Fruit fly (Drosophila melanogaster) whole organism, embryonic: Measurements from ENCODE around the gene CG6738.

Source experiments
- Abd-B ChIP-seq: fragments of 200-800 bp; sonication (Bioruptor generic); optimal IDR thresholded peaks from 2 replicates; lab custom pipeline; 2018; ENCODE audit warnings: missing biosample characterization, mild to moderate bottlenecking, missing genetic modification characterization, moderate library complexity
- Ada2b ChIP-seq: fragments of 200-800 bp; sonication (Bioruptor generic); IDR thresholded peaks from 2 replicates; pipeline ENCODE4 v1.3.6; 2022; ENCODE audit warnings: missing biosample characterization, missing genetic modification characterization
- CG10267 ChIP-seq: fragments of 200-800 bp; sonication (Bioruptor generic); optimal IDR thresholded peaks from 2 replicates; lab custom pipeline; 2018; ENCODE audit warnings: missing biosample characterization, mild to moderate bottlenecking, missing genetic modification characterization, moderate library complexity
- CG10366 ChIP-seq: fragments of 200-800 bp; sonication (Bioruptor generic); IDR thresholded peaks from 2 replicates; pipeline ENCODE4 v1.3.6; 2022; ENCODE audit warnings: missing biosample characterization, missing genetic modification characterization
- CG12071 ChIP-seq: fragments of 200-800 bp; sonication (Bioruptor generic); optimal IDR thresholded peaks from 3 replicates; lab custom pipeline; 2018; ENCODE audit warnings: missing biosample characterization, mild to moderate bottlenecking, missing genetic modification characterization
- CG12219 ChIP-seq: fragments of 200-800 bp; sonication (Bioruptor generic); optimal IDR thresholded peaks from 3 replicates; lab custom pipeline; 2018; ENCODE audit warnings: missing biosample characterization, mild to moderate bottlenecking, missing genetic modification characterization
- CG12769 ChIP-seq: fragments of 200-800 bp; sonication (Bioruptor generic); optimal IDR thresholded peaks from 2 replicates; lab custom pipeline; 2019; ENCODE audit warnings: missing biosample characterization, mild to moderate bottlenecking, missing genetic modification characterization, moderate library complexity
- CG14441 ChIP-seq: fragments of 200-800 bp; sonication (Bioruptor generic); IDR thresholded peaks from 2 replicates; pipeline ENCODE4 v1.3.6; 2022; ENCODE audit warnings: missing biosample characterization, missing genetic modification characterization
- CG16779 ChIP-seq: fragments of 200-800 bp; sonication (Bioruptor generic); IDR thresholded peaks from 2 replicates; pipeline ENCODE4 v1.3.6; 2022; ENCODE audit warnings: missing biosample characterization, missing genetic modification characterization
- CG18599 ChIP-seq: fragments of 200-800 bp; sonication (Bioruptor generic); optimal IDR thresholded peaks from 3 replicates; lab custom pipeline; 2017; ENCODE audit warnings: missing biosample characterization, missing genetic modification characterization, mild to moderate bottlenecking, moderate library complexity, missing genetic modification reagents
- CG30403 ChIP-seq: fragments of 200-800 bp; sonication (Bioruptor generic); optimal IDR thresholded peaks from 3 replicates; lab custom pipeline; 2016; ENCODE audit warnings: missing biosample characterization, missing genetic modification characterization
- CG32532 ChIP-seq: fragments of 200-800 bp; sonication (Bioruptor generic); IDR thresholded peaks from 2 replicates; pipeline ENCODE4 v1.3.6; 2022; ENCODE audit warnings: missing biosample characterization, missing genetic modification characterization
- CG32772 ChIP-seq: fragments of 200-800 bp; sonication (Bioruptor generic); IDR thresholded peaks from 2 replicates; pipeline ENCODE4 v1.3.6; 2022; ENCODE audit warnings: missing biosample characterization, missing genetic modification characterization
- CG34422 ChIP-seq: fragments of 200-800 bp; sonication (Bioruptor generic); IDR thresholded peaks from 3 replicates; pipeline ENCODE4 v1.3.6; 2022; ENCODE audit warnings: missing biosample characterization, missing genetic modification characterization
- CG3847 ChIP-seq: fragments of 200-800 bp; sonication (Bioruptor generic); IDR thresholded peaks from 2 replicates; pipeline ENCODE4 v1.3.6; 2022; ENCODE audit warnings: missing biosample characterization, missing genetic modification characterization
- CG6254 ChIP-seq: fragments of 200-800 bp; sonication (Bioruptor generic); optimal IDR thresholded peaks from 3 replicates; lab custom pipeline; 2017; ENCODE audit warnings: mild to moderate bottlenecking, missing biosample characterization, missing genetic modification reagents, missing genetic modification characterization
- CG6272 ChIP-seq: fragments of 200-800 bp; sonication (Bioruptor generic); IDR thresholded peaks from 2 replicates; pipeline ENCODE4 v1.3.6; 2022; ENCODE audit warnings: missing biosample characterization, missing genetic modification characterization
- CG6765 ChIP-seq: fragments of 200-800 bp; sonication (Bioruptor generic); optimal IDR thresholded peaks from 3 replicates; lab custom pipeline; 2017; ENCODE audit warnings: missing biosample characterization, mild to moderate bottlenecking, missing genetic modification characterization
- CG6813 ChIP-seq: fragments of 200-800 bp; sonication (Bioruptor generic); optimal IDR thresholded peaks from 2 replicates; lab custom pipeline; 2017; ENCODE audit warnings: missing biosample characterization, missing genetic modification characterization, mild to moderate bottlenecking, moderate library complexity, missing genetic modification reagents
- CG7556 ChIP-seq: fragments of 200-800 bp; sonication (Bioruptor generic); optimal IDR thresholded peaks from 2 replicates; lab custom pipeline; 2017; ENCODE audit warnings: missing biosample characterization, mild to moderate bottlenecking, missing genetic modification characterization
- CG8290 ChIP-seq, 3 experiments: fragments of 200-800 bp; sonication (Bioruptor generic); optimal IDR thresholded peaks; 2 replicates each; lab custom pipeline; 2016 to 2019; ENCODE audit warnings: missing biosample characterization in 3 of 3, missing genetic modification characterization in 3 of 3, mild to moderate bottlenecking in 2 of 3, moderate library complexity in 1 of 3
- Dbx ChIP-seq: fragments of 200-800 bp; sonication (Bioruptor generic); IDR thresholded peaks from 3 replicates; pipeline ENCODE4 v1.3.6; 2022; ENCODE audit warnings: missing biosample characterization, missing genetic modification characterization
- E2f1 ChIP-seq: fragments of 200-800 bp; sonication (Bioruptor generic); IDR thresholded peaks from 2 replicates; pipeline ENCODE4 v1.3.6; 2022; ENCODE audit warnings: missing biosample characterization, missing genetic modification characterization
- Eip74EF ChIP-seq, 2 experiments: fragments of 200-800 bp in 1 of 2; fragments of >200 bp in 1 of 2; sonication (Bioruptor generic) in 1 of 2; optimal IDR thresholded peaks; 2 replicates each; lab custom pipeline; 2017 to 2019; ENCODE audit warnings: missing biosample characterization in 2 of 2, missing genetic modification characterization in 2 of 2, mild to moderate bottlenecking in 1 of 2, moderate library complexity in 1 of 2
- Ets65A ChIP-seq: fragments of 200-800 bp; sonication (Bioruptor generic); peaks from one replicate; lab custom pipeline; 2016; ENCODE audit warnings: missing biosample characterization, missing genetic modification characterization
- GATAe ChIP-seq: fragments of 200-800 bp; sonication (Bioruptor generic); conservative IDR thresholded peaks from 2 replicates; pipeline ENCODE4 v1.3.6; 2022; ENCODE audit warnings: missing biosample characterization, missing genetic modification characterization
- Hey ChIP-seq: fragments of 200-800 bp; sonication (Bioruptor generic); optimal IDR thresholded peaks from 3 replicates; lab custom pipeline; 2018; ENCODE audit warnings: missing biosample characterization, mild to moderate bottlenecking, missing genetic modification characterization
- Hmr ChIP-seq: fragments of 200-800 bp; sonication (Bioruptor generic); optimal IDR thresholded peaks from 3 replicates; lab custom pipeline; 2017; ENCODE audit warnings: mild to moderate bottlenecking, missing biosample characterization, missing genetic modification reagents, missing genetic modification characterization
- Med ChIP-seq: fragments of 200-800 bp; sonication (Bioruptor generic); peaks from one replicate; lab custom pipeline; 2016; ENCODE audit warnings: missing biosample characterization, missing genetic modification characterization, mild to moderate bottlenecking, inconsistent platforms, moderate library complexity
- Mes4 ChIP-seq: fragments of 200-800 bp; sonication (Bioruptor generic); optimal IDR thresholded peaks from 2 replicates; lab custom pipeline; 2016; ENCODE audit warnings: missing biosample characterization, missing genetic modification characterization
- NC2α ChIP-seq: fragments of 200-800 bp; sonication (Bioruptor generic); optimal IDR thresholded peaks from 2 replicates; lab custom pipeline; 2016; ENCODE audit warnings: missing biosample characterization, missing genetic modification characterization
- Rfx ChIP-seq: fragments of 200-800 bp; sonication (Bioruptor generic); IDR thresholded peaks from 2 replicates; pipeline ENCODE4 v1.3.6; 2022; ENCODE audit warnings: missing biosample characterization, missing genetic modification characterization
- chinmo ChIP-seq: fragments of 200-800 bp; sonication (Bioruptor generic); IDR thresholded peaks from 4 replicates; pipeline ENCODE4 v1.3.6; 2022; ENCODE audit warnings: missing biosample characterization, missing genetic modification characterization; ENCODE audit not compliant: partially characterized antibody
- crol ChIP-seq: fragments of 200-800 bp; sonication (Bioruptor generic); IDR thresholded peaks from 2 replicates; pipeline ENCODE4 v1.3.6; 2022; ENCODE audit warnings: missing biosample characterization, missing genetic modification characterization
- dpn ChIP-seq, 2 experiments: fragments of 200-800 bp; sonication (Bioruptor generic); optimal IDR thresholded peaks; 3 replicates each; lab custom pipeline; 2016; ENCODE audit warnings: missing biosample characterization in 2 of 2, missing genetic modification characterization in 2 of 2
- gem ChIP-seq: fragments of 200-800 bp; sonication (Bioruptor generic); optimal IDR thresholded peaks from 2 replicates; lab custom pipeline; 2019; ENCODE audit warnings: missing biosample characterization, mild to moderate bottlenecking, missing genetic modification characterization, moderate library complexity
- ind ChIP-seq: fragments of 200-800 bp; sonication (Bioruptor generic); optimal IDR thresholded peaks from 3 replicates; lab custom pipeline; 2016; ENCODE audit warnings: missing biosample characterization, missing genetic modification characterization
- lab ChIP-seq: fragments of 200-800 bp; sonication (Bioruptor generic); optimal IDR thresholded peaks from 3 replicates; lab custom pipeline; 2017; ENCODE audit warnings: missing biosample characterization, missing genetic modification characterization, mild to moderate bottlenecking, moderate library complexity, missing genetic modification reagents
- mam ChIP-seq: fragments of 200-800 bp; sonication (Bioruptor generic); optimal IDR thresholded peaks from 3 replicates; lab custom pipeline; 2016; ENCODE audit warnings: missing biosample characterization, missing genetic modification characterization
- mirr ChIP-seq: fragments of 200-800 bp; sonication (Bioruptor generic); optimal IDR thresholded peaks from 3 replicates; lab custom pipeline; 2018; ENCODE audit warnings: missing biosample characterization, mild to moderate bottlenecking, missing genetic modification characterization
- nom ChIP-seq: fragments of 200-800 bp; sonication (Bioruptor generic); optimal IDR thresholded peaks from 2 replicates; lab custom pipeline; 2017; ENCODE audit warnings: missing biosample characterization, missing genetic modification characterization, mild to moderate bottlenecking, moderate library complexity, missing genetic modification reagents
- row ChIP-seq: fragments of 200-800 bp; sonication (Bioruptor generic); IDR thresholded peaks from 3 replicates; pipeline ENCODE4 v1.3.6; 2022; ENCODE audit warnings: missing biosample characterization, missing genetic modification characterization
- sima ChIP-seq: fragments of 200-800 bp; sonication (Bioruptor generic); optimal IDR thresholded peaks from 2 replicates; lab custom pipeline; 2016; ENCODE audit warnings: missing biosample characterization, missing genetic modification characterization
- slbo ChIP-seq: fragments of 200-800 bp; sonication (Bioruptor generic); IDR thresholded peaks from 2 replicates; pipeline ENCODE4 v1.3.6; 2022; ENCODE audit warnings: missing biosample characterization, missing genetic modification characterization
- slp2 ChIP-seq: fragments of 200-800 bp; sonication (Bioruptor generic); optimal IDR thresholded peaks from 2 replicates; lab custom pipeline; 2016; ENCODE audit warnings: missing biosample characterization, missing genetic modification characterization
- zf30C ChIP-seq: fragments of 200-800 bp; sonication (Bioruptor generic); optimal IDR thresholded peaks from 3 replicates; lab custom pipeline; 2018; ENCODE audit warnings: missing biosample characterization, mild to moderate bottlenecking, missing genetic modification characterization

CG6738 gene

dm6 chr3R:23138992-23139633, 39.8 kb downstream of the CG6738 start (continued):
- TF ChIP-seq Mes4 (GFP tag; lab: Kevin White, UChicago) (no peak), nom (GFP tag; lab: Kevin White, UChicago) (no peak), slp2 (GFP tag; lab: Kevin White, UChicago) (no peak), mirr (GFP tag; lab: Kevin White, UChicago) (peak; percentile 71), Eip74EF (GFP tag; optimal IDR thresholded peaks at IDR 0.05; lab: Kevin White, UChicago) (peak in 1 of 2 experiments; percentile 30), CG12219 (GFP tag; lab: Kevin White, UChicago) (peak; percentile 2), CG6254 (GFP tag; lab: Kevin White, UChicago) (no peak), CG6765 (GFP tag; lab: Kevin White, UChicago) (no peak), CG12071 (GFP tag; lab: Kevin White, UChicago) (peak; percentile 46)
- TF ChIP-seq, all 482 proteins: peak for 32

DNA sequence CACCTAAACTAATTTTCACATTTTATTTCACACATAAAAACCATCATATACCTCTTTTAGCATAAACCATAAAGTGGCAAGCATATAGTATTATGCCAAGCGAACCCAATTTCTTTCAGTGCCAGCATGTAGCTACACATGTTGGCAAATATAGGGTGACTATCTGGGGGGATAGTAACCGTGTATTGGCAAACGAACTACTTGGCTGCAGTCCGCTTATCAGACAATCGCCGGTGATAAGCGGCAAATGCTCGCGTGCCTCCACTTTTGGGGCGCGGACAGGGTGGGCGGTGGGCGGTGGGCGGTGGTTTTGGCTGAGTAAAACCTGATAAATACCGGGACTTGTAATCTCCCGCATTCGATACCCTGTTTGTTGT, 40.3 kb downstream of the CG6738 start:
- TF ChIP-seq Ada2b (GFP tag; lab: Robert Waterston, UW), result no peak
- TF ChIP-seq mam (GFP tag; lab: Kevin White, UChicago), result peak; percentile 2
- TF ChIP-seq Hey (tag; lab: Kevin White, UChicago), result peak; percentile 79
- TF ChIP-seq ind, result peak; percentile 6
- peak; percentile 38; the same call in 1 of the 2 replicates for TF ChIP-seq CG10366 (GFP tag; lab: Robert Waterston, UW)
- TF ChIP-seq gem (tag; lab: Kevin White, UChicago), result peak; percentile 19
- 0 out of 3 replicates have a peak, but pooled peaks have one; percentile 33 for TF ChIP-seq CG34422
- peak; percentile 7; the same call in 1 of the 2 replicates for TF ChIP-seq Rfx
- TF ChIP-seq CG16779 (GFP tag; lab: Robert Waterston, UW), result no peak
- 0 out of 2 replicates have a peak, but pooled peaks have one; percentile 16 for TF ChIP-seq E2f1 (GFP tag; lab: Robert Waterston, UW)
- peak; percentile 36 for TF ChIP-seq CG12769 (tag; lab: Kevin White, UChicago)
- TF ChIP-seq CG3847, result 0 out of 2 replicates have a peak, but pooled peaks have one; percentile 17
- TF ChIP-seq CG32772 (GFP tag; lab: Robert Waterston, UW), result 0 out of 2 replicates have a peak, but pooled peaks have one; percentile 10
- peak; percentile 90 for TF ChIP-seq mirr (GFP tag; lab: Kevin White, UChicago)
- peak; percentile 25 for TF ChIP-seq lab (GFP tag; lab: Kevin White, UChicago)
- 0 out of 2 replicates have a peak, but pooled peaks have one; percentile 8 for TF ChIP-seq CG32532 (GFP tag; lab: Robert Waterston, UW)
- peak; percentile 10 for TF ChIP-seq CG30403 (GFP tag; lab: Kevin White, UChicago)
- TF ChIP-seq CG8290 (GFP tag; optimal IDR thresholded peaks at IDR 0.05; lab: Kevin White, UChicago), result no peak
- peak in 1 of 2 experiments; percentile 31 for TF ChIP-seq CG8290 (tag; optimal IDR thresholded peaks at IDR 0.05; lab: Kevin White, UChicago)
- TF ChIP-seq slbo (GFP tag; lab: Robert Waterston, UW), result peak; percentile 41; the same call in 1 of the 2 replicates
- peak; percentile 76 for TF ChIP-seq crol (GFP tag; lab: Robert Waterston, UW)
- TF ChIP-seq CG6272 (GFP tag; lab: Robert Waterston, UW), result no peak
- TF ChIP-seq CG18599, result peak; percentile 52
- TF ChIP-seq CG14441 (GFP tag; lab: Robert Waterston, UW), result peak; percentile 58
- TF ChIP-seq CG7556, result no peak
- TF ChIP-seq GATAe (GFP tag; lab: Robert Waterston, UW), result peak; percentile 82
- TF ChIP-seq CG6813 (GFP tag; lab: Kevin White, UChicago), result peak; percentile 20
- 0 out of 3 replicates have a peak, but pooled peaks have one; percentile 23 for TF ChIP-seq Dbx (GFP tag; lab: Robert Waterston, UW)
- peak; percentile 24 for TF ChIP-seq zf30C (GFP tag; lab: Kevin White, UChicago)
- TF ChIP-seq NC2α (GFP tag; lab: Kevin White, UChicago), result no peak
- no peak for TF ChIP-seq sima
- TF ChIP-seq row (GFP tag; lab: Robert Waterston, UW), result peak; percentile 50; the same call in 2 of the 3 replicates
- TF ChIP-seq Hmr (GFP tag; lab: Kevin White, UChicago), result peak; percentile 12
- TF ChIP-seq chinmo, result peak; percentile 56; the same call in 1 of the 4 replicates
- no peak for TF ChIP-seq dpn (GFP tag; optimal IDR thresholded peaks at IDR 0.05; lab: Kevin White, UChicago)
- TF ChIP-seq Ets65A (GFP tag; lab: Kevin White, UChicago), result peak; percentile 35
- no peak for TF ChIP-seq Abd-B
- peak; percentile 78 for TF ChIP-seq Med (GFP tag; lab: Kevin White, UChicago)
- no peak for TF ChIP-seq CG10267 (tag; lab: Kevin White, UChicago)
